Worm (Caenorhabditis elegans): ENCODE data around the gene ttr-40.

DNA sequence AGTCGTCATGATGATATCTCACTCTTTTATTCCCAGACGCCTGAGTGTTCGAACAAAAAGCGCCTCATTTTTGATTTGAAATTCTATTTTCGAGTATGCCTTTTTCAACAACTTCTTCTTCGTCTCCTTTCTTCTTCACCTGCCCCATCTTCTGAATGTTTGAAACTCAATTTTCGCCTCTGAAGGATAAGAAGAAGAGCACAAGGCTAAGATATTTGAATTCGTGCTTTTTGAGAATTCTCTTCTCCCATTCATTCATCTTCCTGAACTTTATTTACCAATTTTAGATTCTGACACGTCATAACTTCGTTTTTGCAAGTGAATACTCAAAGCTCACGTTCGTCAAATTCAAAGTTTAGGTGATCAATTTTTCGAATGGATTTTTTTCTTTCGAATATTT is 38.3 kb downstream of the ttr-40 start:
- no peak for TF ChIP-seq him-1 (tag; optimal IDR thresholded peaks at IDR 0.05)
- no peak for TF ChIP-seq W03F9.2 (tag; optimal IDR thresholded peaks at IDR 0.05)
- no peak for TF ChIP-seq dao-5 (tag; optimal IDR thresholded peaks at IDR 0.05)
